Worm (Caenorhabditis elegans) whole organism, L4 larva: ENCODE results near the gene C07C7.3.

ENCODE experiments used
- ZK546.5 ChIP-seq, 2 experiments: sonication (generic microtip); optimal IDR thresholded peaks; 2 replicates each; lab custom pipeline; 2017; ENCODE audit warnings: missing biosample characterization in 2 of 2, missing genetic modification characterization in 2 of 2
- aha-1 ChIP-seq: fragments of 150-350 bp; peaks from one replicate; lab custom pipeline; 2014; ENCODE audit warnings: missing biosample characterization, missing genetic modification characterization
- aly-2 ChIP-seq: sonication (generic microtip); optimal IDR thresholded peaks from 2 replicates; lab custom pipeline; 2018; ENCODE audit warnings: missing biosample characterization, missing genetic modification characterization
- ces-1 ChIP-seq: fragments of 150-350 bp; sonication (generic microtip); optimal IDR thresholded peaks from 4 replicates; lab custom pipeline; 2014; ENCODE audit warnings: missing biosample characterization, missing genetic modification reagents, missing genetic modification characterization
- hlh-30 ChIP-seq: sonication (generic microtip); optimal IDR thresholded peaks from 2 replicates; lab custom pipeline; 2017; ENCODE audit warnings: antibody characterized with exemption, mild to moderate bottlenecking, missing genetic modification characterization, missing compliant biosample characterization; ENCODE audit not compliant: insufficient read depth
- lsy-2 ChIP-seq, 2 experiments: fragments of 150-350 bp in 1 of 2; sonication (generic microtip) in 1 of 2; optimal IDR thresholded peaks; 2 replicates each; lab custom pipeline; 2014 to 2017; ENCODE audit warnings: missing biosample characterization in 2 of 2, missing genetic modification characterization in 2 of 2
- nhr-6 ChIP-seq: fragments of 150-350 bp; optimal IDR thresholded peaks from 2 replicates; lab custom pipeline; 2014; ENCODE audit warnings: missing biosample characterization, missing genetic modification characterization
- sdz-12 ChIP-seq: fragments of 200-800 bp; sonication (Bioruptor generic); optimal IDR thresholded peaks from 2 replicates; lab custom pipeline; 2018; ENCODE audit warnings: mild to moderate bottlenecking, missing genetic modification characterization, missing compliant biosample characterization
- snpc-4 ChIP-seq: fragments of 150-350 bp; optimal IDR thresholded peaks from 2 replicates; lab custom pipeline; 2014; ENCODE audit warnings: missing biosample characterization, missing genetic modification characterization
- spr-1 ChIP-seq: sonication (generic microtip); optimal IDR thresholded peaks from 2 replicates; lab custom pipeline; 2016; ENCODE audit warnings: mild to moderate bottlenecking, missing genetic modification characterization, missing compliant biosample characterization
- ztf-11 ChIP-seq: fragments of 150-350 bp; optimal IDR thresholded peaks from 2 replicates; lab custom pipeline; 2014; ENCODE audit warnings: missing biosample characterization, missing genetic modification characterization

DNA sequence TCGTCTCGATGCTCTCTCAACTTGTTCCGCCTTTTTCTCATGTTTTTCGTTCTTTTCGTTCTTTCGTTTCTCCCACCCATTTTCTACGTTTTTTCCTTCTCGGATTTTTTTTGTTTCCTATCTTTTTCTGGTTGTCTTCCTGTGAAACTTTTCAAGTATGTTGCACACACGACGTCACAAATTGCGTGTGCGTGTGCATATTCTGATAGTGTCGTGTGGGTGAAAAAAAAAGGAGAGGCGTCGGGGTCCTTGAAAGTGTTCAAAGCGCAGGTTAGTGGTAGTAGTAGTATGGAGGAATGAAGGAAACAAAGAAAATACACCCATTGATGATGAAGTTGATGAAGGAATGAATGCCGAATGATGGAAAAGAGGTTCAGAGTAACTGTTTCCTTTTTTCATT is 3.9 kb downstream of the C07C7.3 start:
- TF ChIP-seq nhr-6 (tag; lab: Kevin White, UChicago) (no peak), aly-2 (tag; lab: Kevin White, UChicago) (no peak), spr-1 (no peak), snpc-4 (tag; lab: Kevin White, UChicago) (no peak), lsy-2 (tag; optimal IDR thresholded peaks at IDR 0.05; lab: Kevin White, UChicago) (no peak), hlh-30 (no peak), sdz-12 (GFP tag; lab: Kevin White, UChicago) (no peak), ces-1 (GFP tag; lab: Kevin White, UChicago) (no peak), ztf-11 (tag; lab: Kevin White, UChicago) (no peak), aha-1 (tag; lab: Kevin White, UChicago) (no peak), ZK546.5 (tag; optimal IDR thresholded peaks at IDR 0.05; lab: Kevin White, UChicago) (no peak)
